Worm (Caenorhabditis elegans) whole organism, L1 larva: ENCODE results near the gene C52B9.4.

ENCODE experiments used
- elt-3 ChIP-seq, 6 experiments: fragments of 150-350 bp in 1 of 6; sonication (generic microtip); optimal IDR thresholded peaks; 2 replicates each; lab custom pipeline; 2017 to 2018; ENCODE audit warnings: missing biosample characterization in 6 of 6, missing genetic modification characterization in 6 of 6, inconsistent platforms in 1 of 6
- snpc-4 ChIP-seq: fragments of 150-350 bp; optimal IDR thresholded peaks from 2 replicates; lab custom pipeline; 2014; ENCODE audit warnings: missing biosample characterization, missing genetic modification characterization

- TF ChIP-seq snpc-4 (tag; lab: Kevin White, UChicago) (no peak), elt-3 (tag; optimal IDR thresholded peaks at IDR 0.05; lab: Kevin White, UChicago) (peak in 2 of 6 experiments; percentile 48 to 64)
Observed at ce11 chrX:4244489-4245123, 15.8 kb upstream of the C52B9.4 start.
